Worm (Caenorhabditis elegans): ENCODE measurements around the gene dao-2.

DNA sequence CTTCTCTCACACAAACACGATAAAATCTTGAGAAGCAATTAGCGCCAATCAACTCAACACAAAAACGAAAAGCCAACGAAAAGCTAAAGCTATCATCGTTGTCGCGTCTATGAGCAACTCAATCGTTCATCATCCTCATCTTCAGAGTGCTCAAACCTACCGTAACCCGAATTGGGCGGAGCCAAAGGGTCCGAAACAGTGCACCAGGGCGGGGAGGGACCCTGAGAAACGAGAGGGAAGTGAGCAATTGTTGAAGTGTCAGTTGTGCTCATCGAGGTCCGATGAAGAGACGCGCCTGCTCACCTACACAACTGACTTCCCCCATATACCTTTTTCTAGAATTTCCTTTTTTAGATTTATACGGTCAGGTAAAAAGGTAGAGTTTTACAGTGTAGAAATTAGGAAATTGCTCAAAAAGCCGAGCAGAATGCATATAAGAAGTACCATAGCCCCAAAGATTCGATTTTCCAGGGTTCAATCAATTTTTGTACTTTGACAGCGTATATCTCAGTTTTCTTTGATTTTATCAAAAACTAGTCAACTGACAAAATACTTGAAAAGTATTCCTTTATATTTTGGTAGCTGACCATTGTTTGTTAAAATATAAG, 44.3 kb upstream of the dao-2 start, which contains the start of gene hlh-1:
- TF ChIP-seq ama-1 (optimal IDR thresholded peaks at IDR 0.05): no peak
- TF ChIP-seq zag-1 (tag; optimal IDR thresholded peaks at IDR 0.05): no peak
- no peak for TF ChIP-seq lin-11 (tag; optimal IDR thresholded peaks at IDR 0.05)
- TF ChIP-seq nhr-11 (tag; optimal IDR thresholded peaks at IDR 0.05): no peak
- TF ChIP-seq lin-39 (tag; optimal IDR thresholded peaks at IDR 0.05): no peak
- TF ChIP-seq dmd-4 (tag; optimal IDR thresholded peaks at IDR 0.05): no peak
- TF ChIP-seq sem-4 (tag; optimal IDR thresholded peaks at IDR 0.05): no peak
- TF ChIP-seq C34F6.9 (tag; optimal IDR thresholded peaks at IDR 0.05): peak; percentile 0
- no peak for TF ChIP-seq ztf-11 (tag; optimal IDR thresholded peaks at IDR 0.05)
- peak; percentile 4 for TF ChIP-seq ztf-4 (tag; optimal IDR thresholded peaks at IDR 0.05)
- no peak for TF ChIP-seq elt-1 (tag; optimal IDR thresholded peaks at IDR 0.05)
